Comparison of ENCODE assay signal across 1 fruit fly cellular context in the genomic region with DNA sequence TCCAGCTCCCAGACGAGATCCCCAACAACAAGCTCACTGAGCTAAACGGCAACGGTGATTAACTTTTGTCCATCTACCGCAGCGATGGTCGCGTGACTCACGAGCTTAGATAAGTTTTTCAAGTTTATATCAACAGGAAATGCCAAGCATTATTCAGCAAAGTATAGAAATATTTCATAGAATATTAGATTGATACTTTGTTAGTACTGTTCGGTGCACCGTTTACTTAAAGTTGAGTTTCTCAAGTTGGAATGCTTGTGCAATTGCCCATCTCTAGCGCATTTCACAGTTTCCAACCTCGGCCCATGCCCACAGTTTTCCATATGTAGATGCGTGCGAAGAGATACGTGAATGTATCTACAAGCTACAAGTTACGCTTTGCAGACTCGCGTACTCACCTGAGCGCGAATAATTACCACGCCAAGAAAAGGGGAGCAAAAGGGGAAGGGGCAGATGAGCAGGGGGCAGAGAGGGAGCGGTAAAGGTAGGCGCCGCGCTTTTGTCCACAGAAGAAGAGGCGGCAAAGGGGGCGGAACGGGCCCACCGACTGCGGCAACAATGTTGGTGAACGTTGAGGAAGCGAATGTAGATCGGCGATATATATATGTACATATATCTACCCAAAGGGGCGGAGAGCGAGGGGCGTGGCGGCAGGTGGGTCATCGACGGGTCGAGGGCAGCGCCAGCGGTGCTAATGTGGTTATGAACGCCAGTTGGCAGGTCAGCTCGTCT.
TF ChIP-seq lines count a peak whose summit lies in the region.

No protein-coding gene starts in this region.

TF ChIP-seq in whole organism, embryonic, 481 proteins besides CTCF, POLR2A, EP300 and RAD21 (continued from another document):
- TF ChIP-seq CG2199 (GFP tag; IDR thresholded peaks at IDR 0.05; lab: Robert Waterston, UW), result no peak
- peak; percentile 48 for TF ChIP-seq org-1 (GFP tag; optimal IDR thresholded peaks at IDR 0.05; lab: Kevin White, UChicago)
- peak; percentile 66 for TF ChIP-seq unpg (GFP tag; optimal IDR thresholded peaks at IDR 0.05; lab: Kevin White, UChicago)
- TF ChIP-seq pb (GFP tag; optimal IDR thresholded peaks at IDR 0.05; lab: Kevin White, UChicago), result no peak
- 0 out of 2 replicates have a peak, but pooled peaks have one; percentile 12 for TF ChIP-seq CG3847 (GFP tag; IDR thresholded peaks at IDR 0.05; lab: Robert Waterston, UW)
- peak; percentile 76; the same call in 2 of the 3 replicates for TF ChIP-seq so (GFP tag; IDR thresholded peaks at IDR 0.05; lab: Robert Waterston, UW)
- no peak for TF ChIP-seq MTF-1 (GFP tag; optimal IDR thresholded peaks at IDR 0.05; lab: Kevin White, UChicago; ENCODE audit: borderline replicate concordance)
- no peak for TF ChIP-seq CG2202 (tag; optimal IDR thresholded peaks at IDR 0.05; lab: Kevin White, UChicago)
- TF ChIP-seq prd (optimal IDR thresholded peaks at IDR 0.05; lab: Kevin White, UChicago), result no peak
- TF ChIP-seq prd (GFP tag; IDR thresholded peaks at IDR 0.05; lab: Robert Waterston, UW), result peak; percentile 69; the same call in 2 of the 3 replicates
- no peak for TF ChIP-seq lbe (GFP tag; optimal IDR thresholded peaks at IDR 0.05; lab: Kevin White, UChicago)
- peak; percentile 74 for TF ChIP-seq Doc3 (GFP tag; IDR thresholded peaks at IDR 0.05; lab: Robert Waterston, UW; ENCODE audit: partially characterized antibody)
- peak; percentile 64; the same call in 2 of the 3 replicates for TF ChIP-seq knrl (GFP tag; IDR thresholded peaks at IDR 0.05; lab: Robert Waterston, UW; ENCODE audit: partially characterized antibody)
- no peak for TF ChIP-seq CG34376 (GFP tag; optimal IDR thresholded peaks at IDR 0.05; lab: Kevin White, UChicago)
- peak; percentile 61 for TF ChIP-seq unc-4 (GFP tag; IDR thresholded peaks at IDR 0.05; lab: Robert Waterston, UW; ENCODE audit: partially characterized antibody)
- no peak for TF ChIP-seq insv (GFP tag; optimal IDR thresholded peaks at IDR 0.05; lab: Kevin White, UChicago)
- no peak for TF ChIP-seq CG17186 (GFP tag; optimal IDR thresholded peaks at IDR 0.05; lab: Kevin White, UChicago)
- no peak for TF ChIP-seq CG2889 (GFP tag; IDR thresholded peaks at IDR 0.05; lab: Robert Waterston, UW)
- no peak for TF ChIP-seq Spps (tag; optimal IDR thresholded peaks at IDR 0.05; lab: Kevin White, UChicago)
- peak; percentile 13 for TF ChIP-seq CG16863 (GFP tag; optimal IDR thresholded peaks at IDR 0.05; lab: Kevin White, UChicago)
- peak; percentile 52; the same call in 1 of the 3 replicates for TF ChIP-seq mld (GFP tag; IDR thresholded peaks at IDR 0.05; lab: Robert Waterston, UW; ENCODE audit: partially characterized antibody)
- peak; percentile 10 for TF ChIP-seq CG18619 (GFP tag; optimal IDR thresholded peaks at IDR 0.05; lab: Kevin White, UChicago)
- TF ChIP-seq nmo (GFP tag; optimal IDR thresholded peaks at IDR 0.05; lab: Kevin White, UChicago), result peak; percentile 52
- peak; percentile 54 for TF ChIP-seq sob (GFP tag; IDR thresholded peaks at IDR 0.05; lab: Robert Waterston, UW)
- TF ChIP-seq CG8089 (GFP tag; optimal IDR thresholded peaks at IDR 0.05; lab: Kevin White, UChicago), result no peak
- peak; percentile 8 for TF ChIP-seq Antp (GFP tag; optimal IDR thresholded peaks at IDR 0.05; lab: Kevin White, UChicago)
- TF ChIP-seq CG11247 (GFP tag; IDR thresholded peaks at IDR 0.05; lab: Robert Waterston, UW), result no peak
- no peak for TF ChIP-seq Nf-YA (GFP tag; IDR thresholded peaks at IDR 0.05; lab: Robert Waterston, UW)
- no peak for TF ChIP-seq en (GFP tag; optimal IDR thresholded peaks at IDR 0.05; lab: Kevin White, UChicago)
- TF ChIP-seq abd-A (tag; optimal IDR thresholded peaks at IDR 0.05; lab: Kevin White, UChicago), result no peak
- no peak for TF ChIP-seq dati (GFP tag; IDR thresholded peaks at IDR 0.05; lab: Robert Waterston, UW)
- no peak for TF ChIP-seq pita (GFP tag; optimal IDR thresholded peaks at IDR 0.05; lab: Kevin White, UChicago)
- TF ChIP-seq crol (GFP tag; IDR thresholded peaks at IDR 0.05; lab: Robert Waterston, UW), result no peak
- no peak for TF ChIP-seq Jarid2 (GFP tag; optimal IDR thresholded peaks at IDR 0.05; lab: Kevin White, UChicago)
- TF ChIP-seq gfzf (GFP tag; optimal IDR thresholded peaks at IDR 0.05; lab: Kevin White, UChicago), result no peak
- peak; percentile 61 for TF ChIP-seq CG30403 (GFP tag; optimal IDR thresholded peaks at IDR 0.05; lab: Kevin White, UChicago)
